Worm (Caenorhabditis elegans): ENCODE data around the gene ZC302.3.

DNA sequence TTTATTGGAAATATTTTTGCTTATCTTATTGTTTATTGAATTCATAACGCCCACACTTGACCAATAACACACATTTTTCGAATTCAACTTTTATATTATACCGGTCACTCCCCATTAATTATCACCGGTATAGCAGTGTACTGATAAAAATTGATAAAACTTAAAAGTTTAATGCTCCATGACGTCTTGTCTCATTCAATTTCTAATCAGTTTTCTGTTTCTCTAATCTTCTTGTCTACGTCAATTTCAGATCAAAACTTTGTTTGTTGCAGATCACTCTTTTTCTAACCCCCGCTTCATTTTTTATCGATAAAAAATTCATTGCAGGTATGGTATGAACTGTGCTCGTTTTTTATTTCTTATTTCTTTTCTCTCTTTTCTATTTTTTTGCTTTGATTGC lies 47.5 kb downstream of the ZC302.3 start:
- TF ChIP-seq ztf-29 (GFP tag; IDR thresholded peaks at IDR 0.05) (no peak), tab-1 (GFP tag; IDR thresholded peaks at IDR 0.05) (no peak)

All from whole organism, midembryonic.